Worm (Caenorhabditis elegans): ENCODE results near the gene scl-7.

ce11 chrIV:13066044-13066443 lies 4.2 kb upstream of the scl-7 start:
- no peak for TF ChIP-seq hmg-4 (GFP tag; optimal IDR thresholded peaks at IDR 0.05)
- no peak for TF ChIP-seq ceh-36 (tag; optimal IDR thresholded peaks at IDR 0.05)
- 0 out of 2 replicates have a peak, but pooled peaks have one; percentile 37 for TF ChIP-seq sea-1 (GFP tag; conservative IDR thresholded peaks at IDR 0.05)
- TF ChIP-seq flt-1 (GFP tag; IDR thresholded peaks at IDR 0.05) = no peak
- TF ChIP-seq pes-1 (GFP tag; IDR thresholded peaks at IDR 0.05) = no peak
- no peak for TF ChIP-seq hnd-1 (tag; optimal IDR thresholded peaks at IDR 0.05)
- no peak for TF ChIP-seq F13C5.2 (tag; optimal IDR thresholded peaks at IDR 0.05)
- no peak for TF ChIP-seq ama-1 (optimal IDR thresholded peaks at IDR 0.05)
